Fruit fly (Drosophila melanogaster) whole organism, embryonic: ENCODE results near the gene Syx1A.

Source experiments
- Abd-B ChIP-seq: fragments of 200-800 bp; sonication (Bioruptor generic); optimal IDR thresholded peaks from 2 replicates; lab custom pipeline; 2018; ENCODE audit warnings: missing biosample characterization, mild to moderate bottlenecking, missing genetic modification characterization, moderate library complexity
- Adf1 ChIP-seq: fragments of 200-800 bp; sonication (Bioruptor generic); IDR thresholded peaks from 2 replicates; pipeline ENCODE4 v1.3.6; 2022; ENCODE audit warnings: missing biosample characterization, missing genetic modification characterization
- B-H1 ChIP-seq: fragments of 200-800 bp; sonication (Bioruptor generic); IDR thresholded peaks from 3 replicates; pipeline ENCODE4 v1.3.6; 2022; ENCODE audit warnings: missing biosample characterization, missing genetic modification characterization
- CG10654 ChIP-seq: fragments of 200-800 bp; sonication (Bioruptor generic); optimal IDR thresholded peaks from 2 replicates; lab custom pipeline; 2016; ENCODE audit warnings: missing biosample characterization, missing genetic modification characterization
- CG11247 ChIP-seq: fragments of 200-800 bp; sonication (Bioruptor generic); IDR thresholded peaks from 2 replicates; pipeline ENCODE4 v1.3.6; 2022; ENCODE audit warnings: missing biosample characterization, missing genetic modification characterization
- CG11398 ChIP-seq: fragments of 200-800 bp; sonication (Bioruptor generic); optimal IDR thresholded peaks from 2 replicates; lab custom pipeline; 2016; ENCODE audit warnings: missing biosample characterization, missing genetic modification characterization
- CG12104 ChIP-seq: fragments of 200-800 bp; sonication (Bioruptor generic); optimal IDR thresholded peaks from 3 replicates; lab custom pipeline; 2016; ENCODE audit warnings: missing biosample characterization, missing genetic modification characterization
- CG12299 ChIP-seq: fragments of 200-800 bp; sonication (Bioruptor generic); optimal IDR thresholded peaks from 2 replicates; lab custom pipeline; 2018; ENCODE audit warnings: missing biosample characterization, mild to moderate bottlenecking, missing genetic modification characterization
- CG17359 ChIP-seq: fragments of 200-800 bp; sonication (Bioruptor generic); optimal IDR thresholded peaks from 3 replicates; lab custom pipeline; 2018; ENCODE audit warnings: missing biosample characterization, mild to moderate bottlenecking, missing genetic modification characterization, moderate library complexity
- CG1792 ChIP-seq: fragments of 200-800 bp; sonication (Bioruptor generic); optimal IDR thresholded peaks from 2 replicates; lab custom pipeline; 2016; ENCODE audit warnings: missing biosample characterization, missing genetic modification characterization
- CG18011 ChIP-seq: fragments of 200-800 bp; sonication (Bioruptor generic); optimal IDR thresholded peaks from 2 replicates; lab custom pipeline; 2017; ENCODE audit warnings: missing biosample characterization, missing genetic modification characterization, mild to moderate bottlenecking, moderate library complexity, missing genotype
- CG18619 ChIP-seq: fragments of 200-800 bp; sonication (Bioruptor generic); optimal IDR thresholded peaks from 3 replicates; lab custom pipeline; 2017; ENCODE audit warnings: missing biosample characterization, mild to moderate bottlenecking, missing genetic modification characterization
- CG18764 ChIP-seq: fragments of 200-800 bp; sonication (Bioruptor generic); optimal IDR thresholded peaks from 3 replicates; lab custom pipeline; 2016; ENCODE audit warnings: missing biosample characterization, missing genetic modification characterization
- CG2116 ChIP-seq: fragments of 200-800 bp; sonication (Bioruptor generic); optimal IDR thresholded peaks from 3 replicates; lab custom pipeline; 2018; ENCODE audit warnings: missing biosample characterization, mild to moderate bottlenecking, missing genetic modification characterization
- CG2678 ChIP-seq: fragments of 200-800 bp; sonication (Bioruptor generic); optimal IDR thresholded peaks from 3 replicates; lab custom pipeline; 2019; ENCODE audit warnings: missing biosample characterization, mild to moderate bottlenecking, missing genetic modification characterization, moderate library complexity
- CG2889 ChIP-seq: fragments of 200-800 bp; sonication (Bioruptor generic); IDR thresholded peaks from 3 replicates; pipeline ENCODE4 v1.3.6; 2022; ENCODE audit warnings: missing biosample characterization, missing genetic modification characterization
- CG3065 ChIP-seq: fragments of 200-800 bp; sonication (Bioruptor generic); optimal IDR thresholded peaks from 2 replicates; lab custom pipeline; 2016; ENCODE audit warnings: missing biosample characterization, missing genetic modification characterization
- CG32532 ChIP-seq: fragments of 200-800 bp; sonication (Bioruptor generic); IDR thresholded peaks from 2 replicates; pipeline ENCODE4 v1.3.6; 2022; ENCODE audit warnings: missing biosample characterization, missing genetic modification characterization
- CG34376 ChIP-seq: fragments of 200-800 bp; sonication (Bioruptor generic); optimal IDR thresholded peaks from 2 replicates; lab custom pipeline; 2018; ENCODE audit warnings: missing biosample characterization, mild to moderate bottlenecking, missing genetic modification characterization
- CG34422 ChIP-seq: fragments of 200-800 bp; sonication (Bioruptor generic); IDR thresholded peaks from 3 replicates; pipeline ENCODE4 v1.3.6; 2022; ENCODE audit warnings: missing biosample characterization, missing genetic modification characterization
- CG4328 ChIP-seq: fragments of 200-800 bp; sonication (Bioruptor generic); optimal IDR thresholded peaks from 3 replicates; lab custom pipeline; 2017; ENCODE audit warnings: missing biosample characterization, missing genetic modification reagents, missing genetic modification characterization
- CG4730 ChIP-seq: fragments of 200-800 bp; sonication (Bioruptor generic); IDR thresholded peaks from 2 replicates; pipeline ENCODE4 v1.3.6; 2022; ENCODE audit warnings: missing biosample characterization, missing genetic modification characterization
- CG7963 ChIP-seq: fragments of 200-800 bp; sonication (Bioruptor generic); IDR thresholded peaks from 3 replicates; pipeline ENCODE4 v1.3.6; 2022; ENCODE audit warnings: missing biosample characterization, missing genetic modification characterization; ENCODE audit not compliant: partially characterized antibody
- CG8359 ChIP-seq: fragments of 200-800 bp; sonication (Bioruptor generic); optimal IDR thresholded peaks from 2 replicates; lab custom pipeline; 2017; ENCODE audit warnings: missing biosample characterization, mild to moderate bottlenecking, missing genetic modification characterization, borderline replicate concordance
- Dad ChIP-seq: fragments of 200-800 bp; sonication (Bioruptor generic); optimal IDR thresholded peaks from 3 replicates; lab custom pipeline; 2016; ENCODE audit warnings: missing biosample characterization, missing genetic modification characterization
- HLHmδ ChIP-seq: fragments of 200-800 bp; sonication (Bioruptor generic); optimal IDR thresholded peaks from 2 replicates; lab custom pipeline; 2018; ENCODE audit warnings: missing biosample characterization, mild to moderate bottlenecking, missing genetic modification characterization, moderate library complexity
- HmgD ChIP-seq: fragments of 200-800 bp; sonication (Bioruptor generic); optimal IDR thresholded peaks from 3 replicates; lab custom pipeline; 2016; ENCODE audit warnings: missing biosample characterization, missing genetic modification characterization
- HmgZ ChIP-seq: fragments of 200-800 bp; sonication (Bioruptor generic); optimal IDR thresholded peaks from 2 replicates; lab custom pipeline; 2018; ENCODE audit warnings: missing biosample characterization, mild to moderate bottlenecking, missing genetic modification characterization
- NfI ChIP-seq: fragments of 200-800 bp; sonication (Bioruptor generic); optimal IDR thresholded peaks from 3 replicates; lab custom pipeline; 2018; ENCODE audit warnings: missing biosample characterization, mild to moderate bottlenecking, missing genetic modification characterization, moderate library complexity
- Oaz ChIP-seq: fragments of 200-800 bp; sonication (Bioruptor generic); IDR thresholded peaks from 2 replicates; pipeline ENCODE4 v1.3.6; 2022; ENCODE audit warnings: missing biosample characterization, missing genetic modification characterization
- Rx ChIP-seq: fragments of 200-800 bp; sonication (Bioruptor generic); IDR thresholded peaks from 2 replicates; pipeline ENCODE4 v1.3.6; 2022; ENCODE audit warnings: missing biosample characterization, missing genetic modification characterization
- Ssrp ChIP-seq: fragments of 200-800 bp; sonication (Bioruptor generic); optimal IDR thresholded peaks from 2 replicates; lab custom pipeline; 2018; ENCODE audit warnings: missing biosample characterization, mild to moderate bottlenecking, missing genetic modification characterization, moderate library complexity
- ab ChIP-seq: fragments of 200-800 bp; sonication (Bioruptor generic); optimal IDR thresholded peaks from 2 replicates; lab custom pipeline; 2016; ENCODE audit warnings: missing biosample characterization, missing genetic modification characterization
- ap ChIP-seq: fragments of 200-800 bp; sonication (Bioruptor generic); IDR thresholded peaks from 2 replicates; pipeline ENCODE4 v1.3.6; 2022; ENCODE audit warnings: missing biosample characterization, missing genetic modification characterization
- bsh ChIP-seq, 2 experiments: fragments of 200-800 bp; sonication (Bioruptor generic); optimal IDR thresholded peaks; 2 replicates each; lab custom pipeline; 2017 to 2018; ENCODE audit warnings: mild to moderate bottlenecking in 2 of 2, missing biosample characterization in 2 of 2, missing genetic modification characterization in 2 of 2, moderate library complexity in 1 of 2
- chn ChIP-seq: fragments of 200-800 bp; sonication (Bioruptor generic); optimal IDR thresholded peaks from 2 replicates; lab custom pipeline; 2016; ENCODE audit warnings: missing biosample characterization, missing genetic modification characterization
- ci ChIP-seq: fragments of 200-800 bp; sonication (Bioruptor generic); IDR thresholded peaks from 3 replicates; pipeline ENCODE4 v1.3.6; 2022; ENCODE audit warnings: missing biosample characterization, missing genetic modification characterization
- gcm2 ChIP-seq: fragments of 200-800 bp; sonication (Bioruptor generic); optimal IDR thresholded peaks from 2 replicates; lab custom pipeline; 2016; ENCODE audit warnings: missing biosample characterization, missing genetic modification characterization
- hth ChIP-seq: fragments of >200 bp; optimal IDR thresholded peaks from 2 replicates; lab custom pipeline; 2017; ENCODE audit warnings: inconsistent platforms
- jigr1 ChIP-seq: fragments of 200-800 bp; sonication (Bioruptor generic); IDR thresholded peaks from 3 replicates; pipeline ENCODE4 v1.3.6; 2022; ENCODE audit warnings: missing biosample characterization, missing genetic modification characterization
- lilli ChIP-seq: fragments of 200-800 bp; sonication (Bioruptor generic); optimal IDR thresholded peaks from 3 replicates; lab custom pipeline; 2016; ENCODE audit warnings: missing biosample characterization, missing genetic modification characterization
- mam ChIP-seq: fragments of 200-800 bp; sonication (Bioruptor generic); optimal IDR thresholded peaks from 3 replicates; lab custom pipeline; 2016; ENCODE audit warnings: missing biosample characterization, missing genetic modification characterization
- nmo ChIP-seq: fragments of 200-800 bp; sonication (Bioruptor generic); optimal IDR thresholded peaks from 2 replicates; lab custom pipeline; 2018; ENCODE audit warnings: missing biosample characterization, mild to moderate bottlenecking, missing genetic modification characterization, moderate library complexity
- onecut ChIP-seq: fragments of 200-800 bp; sonication (Bioruptor generic); IDR thresholded peaks from 2 replicates; pipeline ENCODE4 v1.3.6; 2022; ENCODE audit warnings: missing biosample characterization, missing genetic modification characterization
- phol ChIP-seq: fragments of 200-800 bp; sonication (Bioruptor generic); optimal IDR thresholded peaks from 3 replicates; lab custom pipeline; 2018; ENCODE audit warnings: missing biosample characterization, mild to moderate bottlenecking, missing genetic modification characterization, moderate library complexity
- sens-2 ChIP-seq: fragments of 200-800 bp; sonication (Bioruptor generic); IDR thresholded peaks from 2 replicates; pipeline ENCODE4 v1.3.6; 2022; ENCODE audit warnings: missing biosample characterization, missing genetic modification characterization
- sima ChIP-seq: fragments of 200-800 bp; sonication (Bioruptor generic); optimal IDR thresholded peaks from 2 replicates; lab custom pipeline; 2016; ENCODE audit warnings: missing biosample characterization, missing genetic modification characterization
- slbo ChIP-seq: fragments of 200-800 bp; sonication (Bioruptor generic); IDR thresholded peaks from 2 replicates; pipeline ENCODE4 v1.3.6; 2022; ENCODE audit warnings: missing biosample characterization, missing genetic modification characterization
- slou ChIP-seq: fragments of 200-800 bp; sonication (Bioruptor generic); optimal IDR thresholded peaks from 3 replicates; lab custom pipeline; 2016; ENCODE audit warnings: missing biosample characterization, missing genetic modification characterization
- tgo ChIP-seq: fragments of 200-800 bp; sonication (Bioruptor generic); IDR thresholded peaks from 3 replicates; pipeline ENCODE4 v1.3.6; 2022; ENCODE audit warnings: missing biosample characterization, missing genetic modification characterization

Gene Syx1A

dm6 chr3R:24151924-24152809, 46.6 kb upstream of the Syx1A start, which contains the start of the genes p38a and CG6178 (continued):
- TF ChIP-seq CG11398 (GFP tag; lab: Kevin White, UChicago), result peak; percentile 1
- no peak for TF ChIP-seq CG7963 (GFP tag; lab: Robert Waterston, UW)
- peak; percentile 98 for TF ChIP-seq phol (tag; lab: Kevin White, UChicago)
- TF ChIP-seq Oaz (GFP tag; lab: Robert Waterston, UW), result peak; percentile 90
- TF ChIP-seq gcm2 (GFP tag; lab: Kevin White, UChicago), result no peak
- peak; percentile 87 for TF ChIP-seq CG8359 (GFP tag; lab: Kevin White, UChicago)
- peak; percentile 82 for TF ChIP-seq slou (GFP tag; lab: Kevin White, UChicago)
- no peak for TF ChIP-seq HLHmδ (GFP tag; lab: Kevin White, UChicago)
- peak; percentile 86 for TF ChIP-seq CG18764
- TF ChIP-seq Adf1 (GFP tag; lab: Robert Waterston, UW), result peak; percentile 81
- TF ChIP-seq CG2116 (GFP tag; lab: Kevin White, UChicago), result peak; percentile 79
- TF ChIP-seq CG2889 (GFP tag; lab: Robert Waterston, UW), result peak; percentile 94
- TF ChIP-seq sens-2 (GFP tag; lab: Robert Waterston, UW), result peak; percentile 83
- TF ChIP-seq Ssrp (tag; lab: Kevin White, UChicago), result peak; percentile 99
- TF ChIP-seq ap (GFP tag; lab: Robert Waterston, UW), result peak; percentile 95
- no peak for TF ChIP-seq CG1792 (GFP tag; lab: Kevin White, UChicago)
- peak; percentile 77 for TF ChIP-seq CG3065 (GFP tag; lab: Kevin White, UChicago)
- peak; percentile 42 for TF ChIP-seq Dad (GFP tag; lab: Kevin White, UChicago)
- peak; percentile 98 for TF ChIP-seq slbo (GFP tag; lab: Robert Waterston, UW)
- TF ChIP-seq chn (GFP tag; lab: Kevin White, UChicago), result peak; percentile 46
- peak; percentile 95 for TF ChIP-seq CG10654
- TF ChIP-seq CG11247 (GFP tag; lab: Robert Waterston, UW), result peak; percentile 95
- TF ChIP-seq CG17359 (tag; lab: Kevin White, UChicago), result peak; percentile 97
- peak; percentile 98 for TF ChIP-seq CG32532 (GFP tag; lab: Robert Waterston, UW)
- TF ChIP-seq CG4328, result peak; percentile 95
- no peak for TF ChIP-seq sima (GFP tag; lab: Kevin White, UChicago)
- peak; percentile 96 for TF ChIP-seq CG34422 (GFP tag; lab: Robert Waterston, UW)
- TF ChIP-seq CG2678 (tag; lab: Kevin White, UChicago), result peak; percentile 99
- TF ChIP-seq CG4730, result peak; percentile 96
- peak; percentile 91; the same call in 2 of the 3 replicates for TF ChIP-seq jigr1 (GFP tag; lab: Robert Waterston, UW)
- TF ChIP-seq Rx (GFP tag; lab: Robert Waterston, UW), result peak; percentile 88
- peak; percentile 98 for TF ChIP-seq tgo (GFP tag; lab: Robert Waterston, UW)
- peak; percentile 94 for TF ChIP-seq CG12299 (tag; lab: Kevin White, UChicago)
- peak; percentile 91 for TF ChIP-seq HmgZ
- TF ChIP-seq hth (lab: Kevin White, UChicago), result no peak
- TF ChIP-seq CG18619 (GFP tag; lab: Kevin White, UChicago), result peak; percentile 97
- TF ChIP-seq onecut (GFP tag; lab: Robert Waterston, UW), result peak; percentile 81
- peak; percentile 72 for TF ChIP-seq mam (GFP tag; lab: Kevin White, UChicago)
- peak; percentile 95 for TF ChIP-seq B-H1 (GFP tag; lab: Robert Waterston, UW)
- peak; percentile 99 for TF ChIP-seq Abd-B (GFP tag; lab: Kevin White, UChicago)
- TF ChIP-seq CG34376, result peak; percentile 68
- peak; percentile 94 to 97 for TF ChIP-seq bsh (GFP tag; optimal IDR thresholded peaks at IDR 0.05; lab: Kevin White, UChicago)
- peak; percentile 89 for TF ChIP-seq ci (GFP tag; lab: Robert Waterston, UW)
- peak; percentile 94 for TF ChIP-seq CG12104
- peak; percentile 99 for TF ChIP-seq nmo (GFP tag; lab: Kevin White, UChicago)
- TF ChIP-seq lilli (GFP tag; lab: Kevin White, UChicago), result peak; percentile 73
- TF ChIP-seq ab, result no peak
- TF ChIP-seq CG18011, result peak; percentile 78
- TF ChIP-seq HmgD (GFP tag; lab: Kevin White, UChicago), result no peak
- TF ChIP-seq NfI (GFP tag; lab: Kevin White, UChicago), result peak; percentile 98
